Worm (Caenorhabditis elegans) whole organism, midembryonic: ENCODE results near the gene C05C8.1.

Source experiments
- T22C8.4 ChIP-seq: fragments of 200-800 bp; sonication (Bioruptor generic); IDR thresholded peaks from 2 replicates; pipeline ENCODE4 v1.3.6; 2022; ENCODE audit warnings: missing genetic modification characterization, missing compliant biosample characterization
- cog-1 ChIP-seq: sonication (generic microtip); optimal IDR thresholded peaks from 2 replicates; lab custom pipeline; 2016; ENCODE audit warnings: missing genetic modification characterization, missing compliant biosample characterization
- flt-1 ChIP-seq: fragments of 200-800 bp; sonication (Bioruptor generic); IDR thresholded peaks from 2 replicates; pipeline ENCODE4 v1.3.6; 2022; ENCODE audit warnings: missing genetic modification characterization, missing compliant biosample characterization
- klf-2 ChIP-seq: fragments of 200-800 bp; sonication (Bioruptor generic); conservative IDR thresholded peaks from 2 replicates; pipeline ENCODE4 v1.3.6; 2022; ENCODE audit warnings: missing genetic modification reagents, missing genetic modification characterization, missing compliant biosample characterization
- med-1 ChIP-seq: sonication (generic microtip); optimal IDR thresholded peaks from 2 replicates; lab custom pipeline; 2017; ENCODE audit warnings: missing genetic modification characterization, mild to moderate bottlenecking, missing compliant biosample characterization, antibody characterized with exemption, missing genetic modification reagents; ENCODE audit not compliant: insufficient read depth
- ref-1 ChIP-seq: fragments of 200-800 bp; sonication (Bioruptor generic); conservative IDR thresholded peaks from 2 replicates; pipeline ENCODE4 v1.3.6; 2022; ENCODE audit warnings: missing genetic modification reagents, missing genetic modification characterization, missing compliant biosample characterization
- tab-1 ChIP-seq: fragments of 200-800 bp; sonication (Bioruptor generic); IDR thresholded peaks from 2 replicates; pipeline ENCODE4 v1.3.6; 2022; ENCODE audit warnings: missing genetic modification characterization, missing compliant biosample characterization
- ztf-23 ChIP-seq: fragments of 200-800 bp; sonication (Bioruptor generic); IDR thresholded peaks from 2 replicates; pipeline ENCODE4 v1.3.6; 2022; ENCODE audit warnings: missing genetic modification reagents, missing genetic modification characterization, missing compliant biosample characterization
- ztf-29 ChIP-seq: fragments of 200-800 bp; sonication (Bioruptor generic); IDR thresholded peaks from 2 replicates; pipeline ENCODE4 v1.3.6; 2022; ENCODE audit warnings: missing genetic modification reagents, missing genetic modification characterization, missing compliant biosample characterization

C05C8.1 gene

ce11 chrV:7239471-7239870 lies at the start of gene C05C8.1:
Gene C05C8.1, plus strand, starts transcription at chrV:7239771.
- TF ChIP-seq ztf-23 (GFP tag; lab: Robert Waterston, UW) (no peak), klf-2 (GFP tag; lab: Robert Waterston, UW) (no peak), cog-1 (tag; lab: Kevin White, UChicago) (no peak), T22C8.4 (no peak), tab-1 (GFP tag; lab: Robert Waterston, UW) (no peak), ztf-29 (GFP tag; lab: Robert Waterston, UW) (no peak), ref-1 (no peak), flt-1 (GFP tag; lab: Robert Waterston, UW) (no peak), med-1 (GFP tag; lab: Kevin White, UChicago) (no peak)

- TF ChIP-seq cog-1 (tag; lab: Kevin White, UChicago) (no peak), klf-2 (GFP tag; lab: Robert Waterston, UW) (no peak), tab-1 (GFP tag; lab: Robert Waterston, UW) (no peak), ztf-29 (GFP tag; lab: Robert Waterston, UW) (no peak), flt-1 (GFP tag; lab: Robert Waterston, UW) (no peak), med-1 (GFP tag; lab: Kevin White, UChicago) (no peak), T22C8.4 (no peak), ztf-23 (GFP tag; lab: Robert Waterston, UW) (no peak), ref-1 (no peak)
Observed at ce11 chrV:7193562-7193961, 46.0 kb upstream of the C05C8.1 start, which contains the start of gene F09G2.8. Gene F09G2.8, minus strand, starts transcription at chrV:7193662.

ce11 chrV:7194818-7195217 lies 44.8 kb upstream of the C05C8.1 start:
- TF ChIP-seq T22C8.4: no peak
- no peak for TF ChIP-seq ztf-23 (GFP tag; lab: Robert Waterston, UW)
- TF ChIP-seq tab-1 (GFP tag; lab: Robert Waterston, UW): no peak
- TF ChIP-seq cog-1 (tag; lab: Kevin White, UChicago): no peak
- no peak for TF ChIP-seq klf-2 (GFP tag; lab: Robert Waterston, UW)
- TF ChIP-seq flt-1 (GFP tag; lab: Robert Waterston, UW): no peak
- TF ChIP-seq med-1 (GFP tag; lab: Kevin White, UChicago): no peak
- no peak for TF ChIP-seq ref-1
- no peak for TF ChIP-seq ztf-29 (GFP tag; lab: Robert Waterston, UW)

- TF ChIP-seq flt-1 (GFP tag; lab: Robert Waterston, UW) (no peak), med-1 (GFP tag; lab: Kevin White, UChicago) (no peak), ref-1 (no peak), ztf-23 (GFP tag; lab: Robert Waterston, UW) (no peak), T22C8.4 (no peak), cog-1 (tag; lab: Kevin White, UChicago) (no peak)
Observed at ce11 chrV:7196037-7196436, 43.5 kb upstream of the C05C8.1 start, which contains the start of gene attf-2. Gene attf-2, minus strand, starts transcription at chrV:7196137.

- TF ChIP-seq med-1 (GFP tag; lab: Kevin White, UChicago) (no peak), tab-1 (GFP tag; lab: Robert Waterston, UW) (no peak), ref-1 (no peak), T22C8.4 (no peak), flt-1 (GFP tag; lab: Robert Waterston, UW) (peak; percentile 72), ztf-29 (GFP tag; lab: Robert Waterston, UW) (no peak), klf-2 (GFP tag; lab: Robert Waterston, UW) (no peak), ztf-23 (GFP tag; lab: Robert Waterston, UW) (no peak), cog-1 (tag; lab: Kevin White, UChicago) (peak; percentile 43)
Observed at ce11 chrV:7196498-7196966, 43.0 kb upstream of the C05C8.1 start, which contains the start of gene F09G2.2. Gene F09G2.2, plus strand, starts transcription at chrV:7196916.

ce11 chrV:7197036-7197435 lies 42.5 kb upstream of the C05C8.1 start:
- TF ChIP-seq T22C8.4: no peak
- no peak for TF ChIP-seq klf-2 (GFP tag; lab: Robert Waterston, UW)
- no peak for TF ChIP-seq med-1 (GFP tag; lab: Kevin White, UChicago)
- TF ChIP-seq tab-1 (GFP tag; lab: Robert Waterston, UW): no peak
- TF ChIP-seq ztf-23 (GFP tag; lab: Robert Waterston, UW): no peak
- no peak for TF ChIP-seq cog-1 (tag; lab: Kevin White, UChicago)

ce11 chrV:7198403-7198802 lies 41.2 kb upstream of the C05C8.1 start:
- TF ChIP-seq ztf-29 (GFP tag; lab: Robert Waterston, UW) (no peak), T22C8.4 (no peak), ref-1 (no peak), ztf-23 (GFP tag; lab: Robert Waterston, UW) (no peak), flt-1 (GFP tag; lab: Robert Waterston, UW) (no peak), med-1 (GFP tag; lab: Kevin White, UChicago) (no peak), klf-2 (GFP tag; lab: Robert Waterston, UW) (no peak), cog-1 (tag; lab: Kevin White, UChicago) (no peak), tab-1 (GFP tag; lab: Robert Waterston, UW) (no peak)

- TF ChIP-seq T22C8.4 (no peak), ref-1 (no peak), ztf-23 (GFP tag; lab: Robert Waterston, UW) (no peak), tab-1 (GFP tag; lab: Robert Waterston, UW) (no peak)
Observed at ce11 chrV:7199077-7199476, 40.5 kb upstream of the C05C8.1 start.

ce11 chrV:7199932-7200331 lies 39.6 kb upstream of the C05C8.1 start, which contains the start of gene F09G2.1:
Gene F09G2.1, plus strand, starts transcription at chrV:7200232.
- TF ChIP-seq T22C8.4 (no peak), ztf-23 (GFP tag; lab: Robert Waterston, UW) (no peak)

- TF ChIP-seq klf-2 (GFP tag; lab: Robert Waterston, UW): no peak
- no peak for TF ChIP-seq T22C8.4
- no peak for TF ChIP-seq med-1 (GFP tag; lab: Kevin White, UChicago)
- no peak for TF ChIP-seq tab-1 (GFP tag; lab: Robert Waterston, UW)
- TF ChIP-seq ref-1: no peak
- TF ChIP-seq ztf-29 (GFP tag; lab: Robert Waterston, UW): no peak
- no peak for TF ChIP-seq cog-1 (tag; lab: Kevin White, UChicago)
- TF ChIP-seq ztf-23 (GFP tag; lab: Robert Waterston, UW): no peak
- TF ChIP-seq flt-1 (GFP tag; lab: Robert Waterston, UW): no peak
Observed at ce11 chrV:7201353-7201752, 38.2 kb upstream of the C05C8.1 start.
